Worm (Caenorhabditis elegans): ENCODE results near the gene cyp-13A1.

The cyp-13A1 gene

DNA sequence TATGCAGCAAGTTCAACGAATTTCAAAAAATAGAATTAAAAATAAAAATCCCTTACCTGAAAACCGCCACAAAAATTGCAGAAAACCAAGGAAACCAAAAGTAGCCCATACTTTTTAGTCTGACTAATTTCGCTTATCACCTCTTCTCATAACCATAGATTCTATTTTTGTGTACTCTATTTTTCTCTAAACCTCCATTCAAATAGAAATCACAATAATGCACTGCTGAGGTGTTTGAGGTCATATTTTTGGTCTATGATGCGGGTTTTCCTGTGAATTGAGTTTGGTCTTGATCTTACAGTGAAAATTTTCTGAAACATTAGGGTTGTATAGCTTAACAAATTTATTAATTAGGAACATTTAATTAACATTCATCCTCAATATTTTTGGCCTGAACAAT, at the start of gene cyp-13A1:
cyp-13A1 (minus strand) TSS at position 156 of the 400 bp plus-strand sequence.
- TF ChIP-seq unc-62 (GFP tag; optimal IDR thresholded peaks at IDR 0.05) = no peak

DNA sequence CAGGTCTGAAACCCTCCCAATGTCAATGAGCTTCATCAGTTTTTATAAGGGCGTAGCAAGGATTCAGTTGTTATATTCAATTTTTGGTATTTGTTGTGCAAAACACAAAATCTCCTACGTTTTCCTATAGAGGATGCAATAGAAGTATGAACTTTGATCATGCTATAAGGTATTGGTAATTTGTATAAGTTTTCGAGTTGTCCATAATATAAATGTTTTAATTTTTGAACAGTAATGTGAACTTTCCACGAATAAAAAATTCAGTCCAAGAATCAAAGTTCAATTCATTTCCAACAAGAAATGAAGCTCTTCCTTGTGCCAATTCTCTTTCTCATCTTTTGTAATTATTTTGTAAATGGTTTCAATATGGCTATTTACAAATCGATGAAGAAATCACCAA, 49.2 kb upstream of the cyp-13A1 start, which contains the start of gene ZK938.12:
ZK938.12 (plus strand) TSS at position 301 of the 400 bp plus-strand sequence.
- TF ChIP-seq unc-62 (GFP tag; optimal IDR thresholded peaks at IDR 0.05) = no peak

DNA sequence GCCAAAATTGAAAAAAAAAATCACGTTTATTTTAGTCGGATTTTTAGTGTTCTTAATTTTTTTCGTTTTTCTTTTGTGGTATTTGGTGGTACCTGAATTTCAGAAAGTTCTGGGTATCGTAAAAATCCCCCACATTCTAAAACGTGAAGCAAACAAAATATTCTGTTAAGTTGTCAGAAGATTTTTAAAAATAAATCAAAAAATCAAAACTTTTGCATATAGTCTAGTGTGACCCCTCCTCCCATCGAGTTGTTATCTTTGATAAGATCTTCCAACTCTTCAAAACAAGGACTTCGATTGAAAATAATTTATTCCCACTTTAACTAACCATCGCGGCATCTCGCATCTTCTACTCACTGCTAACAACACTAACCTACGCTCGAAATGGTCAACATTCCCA, 47.3 kb upstream of the cyp-13A1 start, which contains the start of gene ZK938.1:
ZK938.1 (plus strand) TSS at position 301 of the 400 bp plus-strand sequence.
- no peak for TF ChIP-seq unc-62 (GFP tag; optimal IDR thresholded peaks at IDR 0.05)

DNA sequence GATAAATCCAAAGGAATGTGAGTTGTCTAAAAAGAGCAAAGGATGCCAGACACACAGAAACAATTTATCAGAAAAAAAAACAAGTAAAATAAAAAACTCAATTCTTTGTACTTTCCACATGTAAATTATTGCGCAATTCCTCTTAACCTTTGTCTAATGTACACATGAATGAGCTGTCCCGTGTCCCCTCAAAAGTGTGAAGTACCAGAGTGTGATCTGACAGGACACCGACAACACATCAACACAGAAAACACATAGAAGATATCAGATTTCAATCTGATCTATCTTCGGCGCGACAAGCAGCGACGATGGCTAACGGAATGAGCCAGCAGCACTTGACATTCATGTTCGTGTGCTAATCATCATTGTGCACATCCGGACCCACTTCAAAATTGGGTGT, 46.7 kb upstream of the cyp-13A1 start:
- TF ChIP-seq unc-62 (GFP tag; optimal IDR thresholded peaks at IDR 0.05) = no peak

DNA sequence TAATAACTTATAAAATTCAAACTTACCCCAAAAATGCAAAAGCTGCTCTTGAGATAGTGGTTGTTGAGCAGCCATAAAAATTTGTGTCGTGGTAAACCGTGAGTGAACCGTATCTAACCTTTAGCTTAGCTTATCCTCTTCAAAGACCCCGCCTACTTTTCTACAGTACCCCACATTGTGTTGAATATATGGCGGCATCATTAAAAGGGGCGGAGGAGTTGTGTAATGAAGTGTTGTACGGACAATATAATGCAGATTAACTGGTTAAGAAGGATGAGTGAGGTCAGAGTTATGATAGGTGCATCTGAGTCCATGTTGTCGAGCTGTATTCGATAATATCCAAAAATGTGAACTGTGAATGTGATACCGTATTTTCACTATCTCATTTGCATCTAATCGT, 46.1 kb upstream of the cyp-13A1 start, which contains the start of gene eyg-1:
eyg-1 (minus strand) TSS at position 101 of the 400 bp plus-strand sequence.
- TF ChIP-seq unc-62 (GFP tag; optimal IDR thresholded peaks at IDR 0.05) = no peak

DNA sequence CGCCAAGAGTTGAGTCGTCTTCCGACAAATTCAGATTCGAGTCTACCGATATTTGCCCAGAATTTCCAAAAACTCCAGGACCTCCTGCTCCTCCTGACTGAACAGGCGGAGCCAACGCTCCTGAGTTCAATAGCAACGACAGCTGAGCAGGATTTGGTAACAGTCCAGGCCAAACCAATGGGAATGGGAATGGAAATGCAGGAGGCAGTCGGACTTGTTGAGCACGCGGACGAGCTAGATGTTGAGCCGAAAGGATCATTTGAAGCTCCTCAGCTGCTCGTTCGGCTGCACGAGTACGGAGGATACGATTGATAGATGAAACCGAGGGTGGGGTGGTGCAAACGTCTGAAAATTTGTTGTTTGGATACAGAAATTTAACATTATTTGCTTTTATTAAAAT, 45.1 kb upstream of the cyp-13A1 start:
- no peak for TF ChIP-seq unc-62 (GFP tag; optimal IDR thresholded peaks at IDR 0.05)

DNA sequence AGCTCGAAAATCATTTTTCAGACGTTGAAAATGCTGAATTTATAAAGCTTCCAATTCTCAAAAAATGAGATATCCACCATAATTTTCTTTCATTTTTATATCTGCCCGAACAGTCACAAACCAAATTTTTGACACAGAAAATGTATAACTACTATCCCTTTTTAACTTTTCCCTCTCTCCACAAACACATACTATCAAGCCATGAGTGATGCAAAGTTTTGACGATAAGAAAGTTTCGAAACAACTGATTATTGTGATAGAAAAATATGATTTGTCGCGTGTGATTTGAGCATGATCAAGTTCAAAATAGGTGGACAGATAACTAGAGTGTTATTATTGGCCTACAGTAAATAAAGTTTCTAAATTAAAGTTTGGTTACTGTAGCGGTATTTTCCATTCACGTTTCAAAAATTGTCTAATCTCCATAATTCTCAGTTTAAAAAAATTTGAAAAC, 25.7 kb upstream of the cyp-13A1 start, which contains the start of gene cyp-13A8:
cyp-13A8 (minus strand) TSS at position 51 of the 454 bp plus-strand sequence.
- TF ChIP-seq unc-62 (GFP tag; optimal IDR thresholded peaks at IDR 0.05) = no peak

DNA sequence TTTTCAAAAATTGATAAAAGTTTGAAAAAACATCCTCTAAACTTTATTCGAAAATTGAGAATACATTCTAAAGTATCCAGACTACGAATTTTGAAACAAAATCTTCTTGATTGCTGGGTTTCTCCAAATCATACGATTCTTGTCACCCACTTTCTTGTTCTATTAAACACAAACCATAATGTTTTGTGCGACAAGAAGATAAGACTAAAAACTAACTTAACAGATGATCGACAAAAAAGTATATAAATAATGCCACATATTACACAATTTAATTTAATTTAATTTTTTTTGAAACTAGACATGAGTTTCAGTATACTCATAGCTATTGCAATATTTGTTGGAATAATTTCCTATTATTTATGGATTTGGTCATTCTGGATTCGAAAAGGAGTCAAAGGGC, 21.5 kb upstream of the cyp-13A1 start, which contains the start of gene cyp-13A7:
cyp-13A7 (plus strand) TSS at position 301 of the 400 bp plus-strand sequence.
- TF ChIP-seq unc-62 (GFP tag; optimal IDR thresholded peaks at IDR 0.05) = no peak

DNA sequence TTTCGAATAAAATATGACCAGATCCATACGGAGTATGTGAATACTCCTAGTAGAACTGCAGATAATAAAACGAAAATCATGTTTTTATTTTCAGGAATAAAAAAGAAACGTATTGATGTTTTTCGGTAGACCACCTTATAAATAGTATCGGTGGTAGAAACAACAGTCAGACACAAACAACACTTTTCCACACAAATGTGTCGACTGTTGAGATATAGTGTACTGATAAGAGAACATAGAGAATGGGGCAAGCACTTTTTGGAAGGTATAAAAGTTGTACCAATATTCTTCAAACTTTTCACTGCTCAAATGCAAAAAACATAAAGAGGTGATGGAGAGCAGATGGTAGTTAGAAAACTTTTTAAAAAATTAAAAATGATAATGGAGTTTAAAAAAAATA, 20.8 kb upstream of the cyp-13A1 start, which contains the start of gene cyp-13A6:
cyp-13A6 (minus strand) TSS at position 180 of the 400 bp plus-strand sequence.
- no peak for TF ChIP-seq unc-62 (GFP tag; optimal IDR thresholded peaks at IDR 0.05)

DNA sequence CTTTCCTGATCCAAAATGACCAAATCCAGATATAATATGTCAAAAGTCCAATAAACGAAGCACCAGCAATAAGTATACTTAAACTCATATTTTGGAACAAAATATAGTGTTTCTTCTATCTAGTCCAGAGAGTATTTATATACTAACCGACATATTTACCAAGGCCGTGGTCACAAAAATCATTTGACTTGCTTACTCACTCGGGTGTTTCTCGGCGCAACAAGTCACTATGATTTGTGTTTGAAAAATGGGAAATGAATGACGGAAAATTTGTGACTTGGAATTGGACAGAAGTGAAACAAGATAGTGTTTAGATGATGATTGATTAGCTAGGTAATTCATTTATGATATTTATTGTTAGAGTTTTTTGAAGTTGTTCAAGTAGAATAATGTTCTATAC, 18.5 kb upstream of the cyp-13A1 start, which contains the start of gene cyp-13A5:
cyp-13A5 (minus strand) TSS at position 112 of the 400 bp plus-strand sequence.
- no peak for TF ChIP-seq unc-62 (GFP tag; optimal IDR thresholded peaks at IDR 0.05)

DNA sequence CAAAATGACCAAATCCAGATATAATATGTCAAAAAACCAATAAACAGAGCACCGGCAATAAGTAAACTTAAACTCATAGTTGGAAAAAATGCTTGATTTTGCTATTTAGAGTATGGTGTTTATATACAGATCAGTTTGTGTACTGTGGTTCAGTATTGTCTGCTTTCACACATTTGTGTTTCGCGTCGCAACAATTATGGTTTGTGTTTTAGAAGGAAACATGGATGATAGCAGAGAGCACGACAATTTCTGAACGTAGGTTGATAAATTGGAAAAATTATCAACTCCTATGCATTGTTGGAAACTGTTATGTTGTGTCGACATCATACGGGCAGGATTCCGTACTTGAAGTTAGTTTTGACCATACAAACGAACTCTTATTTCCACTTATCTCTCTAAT, 15.9 kb upstream of the cyp-13A1 start, which contains the start of gene cyp-13A4:
cyp-13A4 (minus strand) TSS at position 77 of the 400 bp plus-strand sequence.
- TF ChIP-seq unc-62 (GFP tag; optimal IDR thresholded peaks at IDR 0.05) = no peak

DNA sequence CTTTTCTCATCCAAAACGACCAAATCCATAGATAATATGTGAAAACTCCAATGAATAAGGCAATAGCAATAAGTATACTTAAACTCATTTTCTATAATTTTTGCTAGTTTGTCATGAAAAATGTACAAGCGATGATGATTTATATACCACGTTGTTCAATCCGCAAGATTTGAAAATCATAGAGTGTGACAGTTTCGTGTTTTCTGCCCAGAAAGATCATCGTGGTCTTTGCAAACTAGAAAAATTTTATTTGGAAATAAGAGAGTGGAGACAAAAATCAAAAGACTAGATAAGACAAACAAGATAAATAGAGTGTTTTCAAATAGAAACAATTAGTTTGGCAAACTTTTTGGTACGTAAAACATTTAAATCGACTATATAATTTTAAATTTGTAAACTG, 11.4 kb upstream of the cyp-13A1 start, which contains the start of gene cyp-13A3:
cyp-13A3 (minus strand) TSS at position 101 of the 400 bp plus-strand sequence.
- no peak for TF ChIP-seq unc-62 (GFP tag; optimal IDR thresholded peaks at IDR 0.05)

DNA sequence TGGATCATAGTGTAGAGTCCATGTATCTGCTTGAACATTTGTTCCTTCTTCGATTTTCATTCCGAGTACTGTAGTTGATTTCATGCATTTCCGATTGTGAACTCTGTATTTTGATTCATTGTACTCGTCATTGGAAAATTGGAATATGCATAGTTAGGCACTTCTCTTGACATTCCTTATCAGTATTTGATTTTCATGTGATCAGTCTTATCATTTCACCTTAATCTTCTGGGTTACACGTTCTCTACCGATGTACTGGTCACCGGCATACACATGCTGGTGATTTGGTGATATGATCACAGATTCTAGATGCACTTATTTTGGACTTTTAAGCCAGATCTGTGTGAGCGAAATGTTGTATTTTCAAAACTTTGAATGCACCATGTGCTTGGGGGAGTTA, 9.4 kb upstream of the cyp-13A1 start:
- no peak for TF ChIP-seq unc-62 (GFP tag; optimal IDR thresholded peaks at IDR 0.05)

DNA sequence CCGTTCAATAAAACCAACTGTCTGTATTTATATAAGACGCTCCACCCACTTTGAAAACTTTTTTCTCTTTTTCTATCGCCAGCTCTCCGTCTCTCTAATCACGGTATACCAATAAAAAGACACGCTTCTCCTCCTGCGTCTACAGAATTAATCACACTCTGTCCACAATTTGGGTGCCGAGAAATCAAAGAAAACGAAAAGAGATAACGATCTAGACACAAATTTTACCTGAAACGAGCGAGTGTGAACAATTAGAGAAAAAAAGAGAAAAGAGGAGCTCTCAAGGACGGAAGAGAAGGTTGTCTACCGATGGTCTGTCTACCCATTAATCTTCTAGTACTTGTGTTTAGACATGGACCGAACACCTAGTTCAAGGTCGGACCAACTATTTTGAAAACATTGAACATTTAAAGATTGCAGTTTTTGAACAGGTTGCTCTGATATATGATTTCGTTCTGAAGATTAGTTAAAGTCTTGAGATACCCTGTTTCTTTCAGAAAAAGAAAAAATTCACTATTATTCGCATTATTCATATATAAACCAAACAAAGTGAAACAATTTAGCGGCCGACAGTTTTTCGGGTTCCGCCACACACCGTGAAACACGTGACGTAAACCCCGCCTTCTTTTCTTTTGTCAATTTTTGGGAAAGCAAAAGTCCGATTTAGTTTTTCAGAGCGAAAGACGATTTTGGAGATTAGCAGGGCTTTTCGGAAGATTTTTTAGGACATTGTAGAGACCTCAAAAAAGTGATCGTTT, 5.8 kb upstream of the cyp-13A1 start, which contains the start of gene cyp-13A2:
cyp-13A2 (minus strand) TSS at position 235 of the 758 bp plus-strand sequence.
- no peak for TF ChIP-seq unc-62 (GFP tag; optimal IDR thresholded peaks at IDR 0.05)

DNA sequence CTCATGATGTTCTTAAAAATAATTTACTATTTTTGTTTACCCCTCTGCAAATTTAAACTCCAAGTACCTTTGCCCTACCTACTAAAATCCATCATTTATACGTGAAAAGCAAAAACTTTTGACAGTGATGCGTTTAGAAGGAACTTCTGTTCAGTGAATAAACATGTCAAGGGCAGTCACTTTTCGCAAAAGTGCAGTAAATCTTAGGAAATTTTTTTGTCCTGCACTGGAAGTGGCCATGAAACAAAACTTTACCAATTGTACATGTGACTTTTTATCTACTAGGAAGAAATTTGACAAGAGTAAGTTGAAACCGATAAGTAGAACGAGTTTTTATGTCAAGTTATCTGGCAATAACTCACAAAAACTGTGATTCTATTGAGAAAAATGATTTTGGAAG, 4.4 kb upstream of the cyp-13A1 start:
- TF ChIP-seq unc-62 (GFP tag; optimal IDR thresholded peaks at IDR 0.05) = no peak

DNA sequence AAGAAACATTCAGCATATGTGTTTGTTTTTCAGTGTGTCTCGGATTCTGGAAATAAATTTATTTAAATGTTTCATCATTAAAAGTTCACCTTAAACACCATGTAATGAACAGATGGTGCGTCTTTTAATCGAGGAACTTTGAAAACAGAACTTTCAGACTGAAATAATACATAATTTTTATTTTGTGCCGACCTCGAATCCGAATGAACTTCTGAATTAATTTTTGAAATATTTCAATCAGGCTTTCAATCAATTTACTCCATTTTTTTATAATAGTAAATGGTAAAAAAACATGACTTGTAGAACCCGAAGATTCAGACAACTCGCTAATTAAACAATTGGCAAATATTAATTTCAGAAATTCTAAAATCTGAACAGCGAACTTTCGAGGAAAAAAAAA, 540 bp upstream of the cyp-13A1 start, which contains the start of gene T10B9.14:
T10B9.14 (minus strand) TSS at position 101 of the 400 bp plus-strand sequence.
- TF ChIP-seq unc-62 (GFP tag; optimal IDR thresholded peaks at IDR 0.05) = no peak

Data from whole organism, dauer.